Worm (Caenorhabditis elegans): ENCODE results near the gene mltn-7.

DNA sequence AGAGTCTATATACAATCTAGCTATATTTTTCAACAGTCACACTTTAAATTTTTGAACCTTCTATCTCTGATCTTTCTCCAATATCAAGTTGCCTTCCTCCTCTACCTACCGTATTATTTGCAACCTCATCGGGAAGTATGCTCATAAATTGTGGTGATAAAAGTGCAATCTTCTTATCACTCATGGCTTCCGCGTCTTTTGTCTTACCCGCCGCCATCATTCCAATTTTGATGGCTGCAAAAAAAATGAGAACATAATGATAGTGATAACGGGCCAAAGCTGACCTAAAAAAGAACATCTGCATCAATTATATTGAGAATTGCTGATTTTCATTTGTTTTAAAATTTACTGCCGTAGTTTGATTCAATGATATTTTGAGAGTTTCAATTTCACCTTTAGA lies 6.7 kb downstream of the mltn-7 start:
- TF ChIP-seq ztf-26 (tag; optimal IDR thresholded peaks at IDR 0.05) (no peak), atf-7 (tag; optimal IDR thresholded peaks at IDR 0.05) (no peak), mcd-1 (GFP tag; IDR thresholded peaks at IDR 0.05) (no peak), aptf-3 (GFP tag; IDR thresholded peaks at IDR 0.05) (no peak), ztf-28 (GFP tag; IDR thresholded peaks at IDR 0.05) (no peak), ceh-100 (GFP tag; IDR thresholded peaks at IDR 0.05) (no peak), mes-4 (tag; optimal IDR thresholded peaks at IDR 0.05) (no peak)
